Worm (Caenorhabditis elegans) whole organism, L1 larva: ENCODE results near the gene pgl-3.

Source experiments
- C04F5.9 ChIP-seq: sonication (generic microtip); optimal IDR thresholded peaks from 2 replicates; lab custom pipeline; 2016; ENCODE audit warnings: missing genetic modification characterization, missing compliant biosample characterization
- C16A3.4 ChIP-seq: fragments of 150-350 bp; optimal IDR thresholded peaks from 2 replicates; lab custom pipeline; 2014; ENCODE audit warnings: missing biosample characterization, missing genetic modification characterization
- F16B12.6 ChIP-seq: fragments of 150-350 bp; optimal IDR thresholded peaks from 2 replicates; lab custom pipeline; 2014; ENCODE audit warnings: missing biosample characterization, missing genetic modification characterization
- Y116A8C.19 ChIP-seq: sonication (generic microtip); optimal IDR thresholded peaks from 2 replicates; lab custom pipeline; 2016; ENCODE audit warnings: missing compliant biosample characterization, missing genetic modification characterization, borderline replicate concordance
- aha-1 ChIP-seq: fragments of 150-350 bp; optimal IDR thresholded peaks from 2 replicates; lab custom pipeline; 2014; ENCODE audit warnings: missing biosample characterization, missing genetic modification characterization
- alr-1 ChIP-seq: fragments of 200-800 bp; sonication (Bioruptor generic); optimal IDR thresholded peaks from 2 replicates; lab custom pipeline; 2018; ENCODE audit warnings: borderline replicate concordance, mild to moderate bottlenecking, missing genetic modification characterization, missing compliant biosample characterization
- ceh-63 ChIP-seq: fragments of 200-800 bp; sonication (Bioruptor generic); optimal IDR thresholded peaks from 2 replicates; lab custom pipeline; 2018; ENCODE audit warnings: mild to moderate bottlenecking, missing genetic modification characterization, missing compliant biosample characterization
- ceh-8 ChIP-seq: fragments of 200-800 bp; sonication (Bioruptor generic); optimal IDR thresholded peaks from 2 replicates; lab custom pipeline; 2018; ENCODE audit warnings: mild to moderate bottlenecking, missing genetic modification characterization, moderate library complexity, missing compliant biosample characterization
- ceh-88 ChIP-seq: fragments of 200-800 bp; sonication (Bioruptor generic); IDR thresholded peaks from 2 replicates; pipeline ENCODE4 v1.3.6; 2022; ENCODE audit warnings: missing genetic modification characterization, missing compliant biosample characterization
- ceh-90 ChIP-seq: sonication (generic microtip); optimal IDR thresholded peaks from 2 replicates; lab custom pipeline; 2016; ENCODE audit warnings: missing genetic modification characterization, missing compliant biosample characterization
- ces-1 ChIP-seq: fragments of 150-350 bp; optimal IDR thresholded peaks from 2 replicates; lab custom pipeline; 2014; ENCODE audit warnings: missing biosample characterization, missing genetic modification reagents, missing genetic modification characterization
- dpl-1 ChIP-seq, 3 experiments: fragments of 150-350 bp in 2 of 3; sonication (generic microtip) in 1 of 3; optimal IDR thresholded peaks; 2 replicates each; lab custom pipeline; 2014 to 2017; ENCODE audit warnings: missing biosample characterization in 3 of 3, missing genetic modification characterization in 3 of 3, missing genetic modification reagents in 3 of 3
- dsc-1 ChIP-seq: sonication (generic microtip); optimal IDR thresholded peaks from 2 replicates; lab custom pipeline; 2016; ENCODE audit warnings: mild to moderate bottlenecking, missing genetic modification characterization, missing compliant biosample characterization
- efl-1 ChIP-seq, 4 experiments: fragments of 150-350 bp; optimal IDR thresholded peaks in 3 of 4; peaks in 1 of 4; 1 replicate in 1 of 4; 2 replicates in 3 of 4; lab custom pipeline; 2014; ENCODE audit warnings: missing biosample characterization in 2 of 4, missing genetic modification characterization in 2 of 4, missing genetic modification reagents in 2 of 4
- efl-3 ChIP-seq: fragments of 200-800 bp; sonication (Bioruptor generic); optimal IDR thresholded peaks from 2 replicates; lab custom pipeline; 2018; ENCODE audit warnings: mild to moderate bottlenecking, missing genetic modification characterization, missing compliant biosample characterization
- egl-13 ChIP-seq: sonication (generic microtip); optimal IDR thresholded peaks from 2 replicates; lab custom pipeline; 2016; ENCODE audit warnings: missing genotype, missing genetic modification reagents, missing genetic modification characterization, missing compliant biosample characterization
- elt-3 ChIP-seq, 6 experiments: fragments of 150-350 bp in 1 of 6; sonication (generic microtip); optimal IDR thresholded peaks; 2 replicates each; lab custom pipeline; 2017 to 2018; ENCODE audit warnings: missing biosample characterization in 6 of 6, missing genetic modification characterization in 6 of 6, inconsistent platforms in 1 of 6
- fkh-10 ChIP-seq: sonication (generic microtip); optimal IDR thresholded peaks from 2 replicates; lab custom pipeline; 2017; ENCODE audit warnings: missing biosample characterization, missing genetic modification reagents, missing genetic modification characterization
- fkh-4 ChIP-seq: sonication (generic microtip); optimal IDR thresholded peaks from 2 replicates; lab custom pipeline; 2016; ENCODE audit warnings: missing compliant biosample characterization, missing genetic modification characterization, borderline replicate concordance
- fkh-8 ChIP-seq: sonication (generic microtip); optimal IDR thresholded peaks from 2 replicates; lab custom pipeline; 2016; ENCODE audit warnings: mild to moderate bottlenecking, missing genetic modification characterization, missing compliant biosample characterization
- fos-1 ChIP-seq: fragments of 150-350 bp; optimal IDR thresholded peaks from 2 replicates; lab custom pipeline; 2014; ENCODE audit warnings: missing biosample characterization, missing genetic modification characterization
- hlh-17 ChIP-seq: fragments of 200-800 bp; sonication (Bioruptor generic); optimal IDR thresholded peaks from 2 replicates; lab custom pipeline; 2018; ENCODE audit warnings: missing genetic modification characterization, mild to moderate bottlenecking, missing compliant biosample characterization, moderate library complexity, borderline replicate concordance
- irx-1 ChIP-seq: sonication (generic microtip); optimal IDR thresholded peaks from 2 replicates; lab custom pipeline; 2016; ENCODE audit warnings: missing genetic modification characterization, missing compliant biosample characterization
- isw-1 ChIP-seq: fragments of 200-800 bp; sonication (Bioruptor generic); IDR thresholded peaks from 2 replicates; pipeline ENCODE4 v1.3.6; 2022; ENCODE audit warnings: missing genetic modification characterization, missing compliant biosample characterization
- jun-1 ChIP-seq: fragments of 150-350 bp; optimal IDR thresholded peaks from 2 replicates; lab custom pipeline; 2014; ENCODE audit warnings: missing biosample characterization, missing genetic modification reagents, missing genetic modification characterization
- lin-14 ChIP-seq: fragments of 200-800 bp; sonication (Bioruptor generic); optimal IDR thresholded peaks from 2 replicates; lab custom pipeline; 2018; ENCODE audit warnings: mild to moderate bottlenecking, missing genetic modification characterization, moderate library complexity, missing compliant biosample characterization
- lin-15B ChIP-seq: fragments of 150-350 bp; sonication (generic microtip); optimal IDR thresholded peaks from 3 replicates; lab custom pipeline; 2014; ENCODE audit warnings: missing biosample characterization, missing genetic modification characterization
- lin-39 ChIP-seq: fragments of 150-350 bp; optimal IDR thresholded peaks from 2 replicates; lab custom pipeline; 2014; ENCODE audit warnings: missing biosample characterization, missing genetic modification reagents, missing genetic modification characterization
- mab-9 ChIP-seq: fragments of 200-800 bp; sonication (Bioruptor generic); IDR thresholded peaks from 2 replicates; pipeline ENCODE4 v1.3.6; 2022; ENCODE audit warnings: missing genetic modification reagents, missing genetic modification characterization, missing compliant biosample characterization
- mdl-1 ChIP-seq, 2 experiments: fragments of 150-350 bp; optimal IDR thresholded peaks; 2 replicates each; lab custom pipeline; 2014 to 2017; ENCODE audit warnings: missing biosample characterization in 2 of 2, missing genetic modification characterization in 2 of 2, inconsistent platforms in 1 of 2
- mep-1 ChIP-seq: fragments of 150-350 bp; optimal IDR thresholded peaks from 2 replicates; lab custom pipeline; 2014; ENCODE audit warnings: missing biosample characterization, missing genetic modification characterization
- nhr-71 ChIP-seq: sonication (generic microtip); optimal IDR thresholded peaks from 2 replicates; lab custom pipeline; 2016; ENCODE audit warnings: mild to moderate bottlenecking, missing genetic modification characterization, moderate library complexity, missing compliant biosample characterization
- nhr-77 ChIP-seq: fragments of 150-350 bp; optimal IDR thresholded peaks from 2 replicates; lab custom pipeline; 2014; ENCODE audit warnings: missing biosample characterization, missing genetic modification characterization
- nhr-84 ChIP-seq: sonication (generic microtip); optimal IDR thresholded peaks from 2 replicates; lab custom pipeline; 2017; ENCODE audit warnings: missing biosample characterization, missing genetic modification characterization
- pag-3 ChIP-seq: sonication (generic microtip); optimal IDR thresholded peaks from 2 replicates; lab custom pipeline; 2017; ENCODE audit warnings: missing genetic modification characterization, mild to moderate bottlenecking, missing compliant biosample characterization, antibody characterized with exemption, borderline replicate concordance; ENCODE audit not compliant: insufficient read depth
- skn-1 ChIP-seq: fragments of 150-350 bp; optimal IDR thresholded peaks from 2 replicates; lab custom pipeline; 2014; ENCODE audit warnings: missing biosample characterization, missing genetic modification characterization
- snu-23 ChIP-seq: sonication (generic microtip); optimal IDR thresholded peaks from 2 replicates; lab custom pipeline; 2016; ENCODE audit warnings: missing genetic modification characterization, missing compliant biosample characterization
- sup-37 ChIP-seq: fragments of 200-800 bp; sonication (Bioruptor generic); optimal IDR thresholded peaks from 2 replicates; lab custom pipeline; 2018; ENCODE audit warnings: mild to moderate bottlenecking, missing genetic modification characterization, missing compliant biosample characterization
- swsn-7 ChIP-seq: sonication (generic microtip); optimal IDR thresholded peaks from 2 replicates; lab custom pipeline; 2016; ENCODE audit warnings: missing genetic modification characterization, missing compliant biosample characterization
- tbx-2 ChIP-seq: sonication (generic microtip); optimal IDR thresholded peaks from 2 replicates; lab custom pipeline; 2016; ENCODE audit warnings: missing genetic modification characterization, missing compliant biosample characterization
- tlp-1 ChIP-seq: fragments of 150-350 bp; optimal IDR thresholded peaks from 2 replicates; lab custom pipeline; 2014; ENCODE audit warnings: missing biosample characterization, missing genetic modification characterization
- unc-30 ChIP-seq: sonication (generic microtip); optimal IDR thresholded peaks from 2 replicates; lab custom pipeline; 2017; ENCODE audit warnings: missing biosample characterization, missing genetic modification characterization
- unc-62 ChIP-seq: fragments of 150-350 bp; optimal IDR thresholded peaks from 2 replicates; lab custom pipeline; 2014; ENCODE audit warnings: missing biosample characterization, missing genetic modification reagents, missing genetic modification characterization
- unc-98 ChIP-seq: fragments of 200-800 bp; sonication (Bioruptor generic); IDR thresholded peaks from 2 replicates; pipeline ENCODE4 v1.3.6; 2022; ENCODE audit warnings: missing genetic modification characterization, missing compliant biosample characterization
- vab-15 ChIP-seq: sonication (generic microtip); optimal IDR thresholded peaks from 2 replicates; lab custom pipeline; 2017; ENCODE audit warnings: missing genotype, mild to moderate bottlenecking, missing genetic modification characterization, missing compliant biosample characterization
- xbp-1 ChIP-seq: sonication (generic microtip); optimal IDR thresholded peaks from 2 replicates; lab custom pipeline; 2016; ENCODE audit warnings: missing genetic modification characterization, missing compliant biosample characterization
- zag-1 ChIP-seq: fragments of 150-350 bp; optimal IDR thresholded peaks from 2 replicates; lab custom pipeline; 2014; ENCODE audit warnings: missing biosample characterization, missing genetic modification characterization
- zip-4 ChIP-seq: fragments of 200-800 bp; sonication (Bioruptor generic); optimal IDR thresholded peaks from 2 replicates; lab custom pipeline; 2018; ENCODE audit warnings: mild to moderate bottlenecking, missing genetic modification characterization, moderate library complexity, missing compliant biosample characterization
- ztf-4 ChIP-seq: fragments of 150-350 bp; optimal IDR thresholded peaks from 2 replicates; lab custom pipeline; 2014; ENCODE audit warnings: missing biosample characterization, missing genetic modification characterization

Gene pgl-3

DNA sequence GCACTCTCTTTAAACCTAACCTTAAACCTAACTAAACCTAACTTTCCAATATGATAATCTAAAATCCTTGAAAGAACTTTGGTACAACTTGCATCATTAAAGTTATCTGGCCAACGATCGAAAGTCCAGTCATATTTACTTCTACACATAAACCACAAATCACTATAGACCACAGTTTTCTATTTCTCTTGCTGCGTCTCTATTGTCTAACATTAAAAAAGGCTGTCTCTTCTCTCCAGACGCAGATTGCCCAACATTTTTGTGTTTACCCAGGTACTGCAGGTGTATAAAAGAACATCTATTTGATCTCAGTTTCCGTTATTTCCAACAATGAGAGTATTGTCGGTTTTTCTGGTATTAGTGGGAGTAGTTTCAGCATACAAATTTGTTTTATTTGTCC, 13.6 kb upstream of the pgl-3 start, which contains the start of gene ugt-61 (continued):
- TF ChIP-seq C16A3.4 (no peak), unc-98 (no peak), F16B12.6 (no peak), lin-14 (GFP tag; lab: Kevin White, UChicago) (peak; percentile 73), egl-13 (tag; lab: Kevin White, UChicago) (no peak), fos-1 (tag; lab: Kevin White, UChicago) (no peak), fkh-8 (no peak), vab-15 (tag; lab: Kevin White, UChicago) (no peak), hlh-17 (no peak), mep-1 (peak; percentile 13), dsc-1 (tag; lab: Kevin White, UChicago) (no peak), fkh-4 (no peak), unc-30 (tag; lab: Kevin White, UChicago) (no peak), ceh-90 (no peak), mab-9 (GFP tag; lab: Robert Waterston, UW) (no peak), lin-15B (tag; lab: Kevin White, UChicago) (no peak), ceh-8 (GFP tag; lab: Kevin White, UChicago) (no peak), fkh-10 (GFP tag; lab: Kevin White, UChicago) (no peak), pag-3 (tag; lab: Kevin White, UChicago) (no peak), swsn-7 (tag; lab: Kevin White, UChicago) (no peak), sup-37 (GFP tag; lab: Kevin White, UChicago) (no peak), skn-1 (no peak), efl-3 (GFP tag; lab: Kevin White, UChicago) (no peak), ztf-4 (tag; lab: Kevin White, UChicago) (no peak), elt-3 (tag; optimal IDR thresholded peaks at IDR 0.05; lab: Kevin White, UChicago) (peak in 1 of 6 experiments; percentile 9), Y116A8C.19 (no peak), alr-1 (tag; lab: Kevin White, UChicago) (no peak), nhr-84 (tag; lab: Kevin White, UChicago) (no peak), lin-39 (no peak), ces-1 (no peak), snu-23 (GFP tag; lab: Kevin White, UChicago) (peak; percentile 41), aha-1 (tag; lab: Kevin White, UChicago) (no peak), unc-62 (no peak), zip-4 (no peak), nhr-77 (tag; lab: Kevin White, UChicago) (peak; percentile 29), isw-1 (GFP tag; lab: Robert Waterston, UW) (no peak), ceh-88 (GFP tag; lab: Robert Waterston, UW) (no peak), jun-1 (no peak), tbx-2 (tag; lab: Kevin White, UChicago) (no peak), efl-1 (optimal IDR thresholded peaks at IDR 0.05; lab: Kevin White, UChicago) (peak in 1 of 2 experiments; percentile 10), efl-1 (GFP tag; optimal IDR thresholded peaks at IDR 0.05 in 1 of 2; lab: Kevin White, UChicago) (peak in 1 of 2 experiments; percentile 93), irx-1 (tag; lab: Kevin White, UChicago) (no peak), nhr-71 (tag; lab: Kevin White, UChicago) (no peak), C04F5.9 (tag; lab: Kevin White, UChicago) (no peak), zag-1 (tag; lab: Kevin White, UChicago) (no peak), dpl-1 (GFP tag; optimal IDR thresholded peaks at IDR 0.05; lab: Kevin White, UChicago) (peak in 1 of 3 experiments; percentile 2), ceh-63 (no peak), mdl-1 (tag; optimal IDR thresholded peaks at IDR 0.05; lab: Kevin White, UChicago) (no peak), xbp-1 (tag; lab: Kevin White, UChicago) (no peak), tlp-1 (no peak)
